Worm (Caenorhabditis elegans) whole organism, young adult: Measurements from ENCODE around the gene sdz-37.

Source experiments
- B0035.1 ChIP-seq: sonication (generic microtip); optimal IDR thresholded peaks from 2 replicates; lab custom pipeline; 2016; ENCODE audit warnings: missing genetic modification characterization, mild to moderate bottlenecking, missing compliant biosample characterization, missing genotype, missing genetic modification reagents
- B0336.3 ChIP-seq: fragments of 200-800 bp; sonication (Bioruptor generic); IDR thresholded peaks from 2 replicates; pipeline ENCODE4 v1.3.6; 2022; ENCODE audit warnings: missing genetic modification characterization, missing compliant biosample characterization
- C06A6.2 ChIP-seq: fragments of 200-800 bp; sonication (Bioruptor generic); conservative IDR thresholded peaks from 2 replicates; pipeline ENCODE4 v1.3.6; 2022; ENCODE audit warnings: missing genetic modification characterization, missing compliant biosample characterization
- F10E7.11 ChIP-seq: sonication (generic microtip); optimal IDR thresholded peaks from 2 replicates; lab custom pipeline; 2017; ENCODE audit warnings: mild to moderate bottlenecking, missing genetic modification characterization, moderate library complexity, missing compliant biosample characterization
- F23B12.7 ChIP-seq: sonication (generic microtip); optimal IDR thresholded peaks from 2 replicates; lab custom pipeline; 2017; ENCODE audit warnings: missing genetic modification characterization, mild to moderate bottlenecking, missing compliant biosample characterization, antibody characterized with exemption, moderate library complexity; ENCODE audit not compliant: insufficient read depth
- F57C9.4 ChIP-seq: sonication (generic microtip); optimal IDR thresholded peaks from 2 replicates; lab custom pipeline; 2017; ENCODE audit warnings: mild to moderate bottlenecking, missing genetic modification characterization, missing compliant biosample characterization
- Y53G8AR.9 ChIP-seq: fragments of 200-800 bp; sonication (Bioruptor generic); conservative IDR thresholded peaks from 2 replicates; pipeline ENCODE4 v1.3.6; 2022; ENCODE audit warnings: missing genetic modification reagents, missing genetic modification characterization, missing compliant biosample characterization
- Y79H2A.3 ChIP-seq: fragments of 200-800 bp; sonication (Bioruptor generic); conservative IDR thresholded peaks from 2 replicates; pipeline ENCODE4 v1.3.6; 2022; ENCODE audit warnings: missing genetic modification reagents, missing genetic modification characterization, missing compliant biosample characterization
- akir-1 ChIP-seq: fragments of 200-800 bp; sonication (Bioruptor generic); optimal IDR thresholded peaks from 2 replicates; lab custom pipeline; 2018; ENCODE audit warnings: mild to moderate bottlenecking, missing genetic modification characterization, moderate library complexity, missing compliant biosample characterization
- ama-1 ChIP-seq, 3 experiments: fragments of 150-350 bp in 1 of 3; sonication (generic microtip) in 2 of 3; optimal IDR thresholded peaks; 2 replicates each; lab custom pipeline; 2014 to 2018; ENCODE audit warnings: missing biosample characterization in 2 of 3, missing genetic modification characterization in 2 of 3, missing genetic modification reagents in 2 of 3
- athp-1 ChIP-seq: sonication (generic microtip); optimal IDR thresholded peaks from 2 replicates; lab custom pipeline; 2017; ENCODE audit warnings: mild to moderate bottlenecking, missing genetic modification characterization, missing compliant biosample characterization
- attf-5 ChIP-seq: fragments of 200-800 bp; sonication (Bioruptor generic); optimal IDR thresholded peaks from 2 replicates; lab custom pipeline; 2018; ENCODE audit warnings: mild to moderate bottlenecking, missing genetic modification characterization, missing compliant biosample characterization
- bed-2 ChIP-seq: fragments of 200-800 bp; sonication (Bioruptor generic); IDR thresholded peaks from 2 replicates; pipeline ENCODE4 v1.3.6; 2022; ENCODE audit warnings: missing genetic modification reagents, missing genetic modification characterization, missing compliant biosample characterization
- cebp-1 ChIP-seq, 2 experiments: fragments of 200-800 bp in 1 of 2; sonication (Bioruptor generic) in 1 of 2; sonication (generic microtip) in 1 of 2; IDR thresholded peaks in 1 of 2; optimal IDR thresholded peaks in 1 of 2; 2 replicates each; pipeline versions ENCODE4 v1.3.6 to Lab custom; 2017 to 2022; ENCODE audit warnings: missing compliant biosample characterization in 2 of 2, missing genetic modification characterization in 2 of 2, mild to moderate bottlenecking in 1 of 2, missing genetic modification reagents in 1 of 2, moderate library complexity in 1 of 2
- ceh-100 ChIP-seq: fragments of 200-800 bp; sonication (Bioruptor generic); IDR thresholded peaks from 2 replicates; pipeline ENCODE4 v1.3.6; 2022; ENCODE audit warnings: missing genetic modification reagents, missing genetic modification characterization, missing compliant biosample characterization
- ceh-58 ChIP-seq: fragments of 200-800 bp; sonication (Bioruptor generic); IDR thresholded peaks from 2 replicates; pipeline ENCODE4 v1.3.6; 2022; ENCODE audit warnings: missing genetic modification characterization, missing compliant biosample characterization
- ceh-79 ChIP-seq: sonication (generic microtip); optimal IDR thresholded peaks from 2 replicates; lab custom pipeline; 2017; ENCODE audit warnings: mild to moderate bottlenecking, missing genetic modification characterization, missing compliant biosample characterization
- dox-1 ChIP-seq: fragments of 200-800 bp; sonication (Bioruptor generic); IDR thresholded peaks from 2 replicates; pipeline ENCODE4 v1.3.6; 2022; ENCODE audit warnings: missing genetic modification reagents, missing genetic modification characterization, missing compliant biosample characterization
- egl-18 ChIP-seq: fragments of 200-800 bp; sonication (Bioruptor generic); IDR thresholded peaks from 2 replicates; pipeline ENCODE4 v1.3.6; 2022; ENCODE audit warnings: missing genetic modification reagents, missing genetic modification characterization, missing compliant biosample characterization
- egl-44 ChIP-seq: fragments of 200-800 bp; sonication (Bioruptor generic); IDR thresholded peaks from 2 replicates; pipeline ENCODE4 v1.3.6; 2022; ENCODE audit warnings: missing genetic modification reagents, missing genetic modification characterization, missing compliant biosample characterization
- ets-4 ChIP-seq: fragments of 200-800 bp; sonication (Bioruptor generic); optimal IDR thresholded peaks from 2 replicates; lab custom pipeline; 2018; ENCODE audit warnings: mild to moderate bottlenecking, missing genetic modification characterization, missing compliant biosample characterization
- him-1 ChIP-seq: sonication (generic microtip); optimal IDR thresholded peaks from 2 replicates; lab custom pipeline; 2016; ENCODE audit warnings: missing genotype, missing genetic modification reagents, missing genetic modification characterization, missing compliant biosample characterization
- hlh-12 ChIP-seq: sonication (generic microtip); optimal IDR thresholded peaks from 2 replicates; lab custom pipeline; 2016; ENCODE audit warnings: missing genetic modification characterization, missing compliant biosample characterization
- let-526 ChIP-seq: fragments of 200-800 bp; sonication (Bioruptor generic); IDR thresholded peaks from 2 replicates; pipeline ENCODE4 v1.3.6; 2022; ENCODE audit warnings: missing genetic modification reagents, missing genetic modification characterization, missing compliant biosample characterization
- lin-40 ChIP-seq: sonication (generic microtip); optimal IDR thresholded peaks from 2 replicates; lab custom pipeline; 2016; ENCODE audit warnings: missing genetic modification characterization, mild to moderate bottlenecking, missing compliant biosample characterization, missing genotype, missing genetic modification reagents
- lin-54 ChIP-seq: fragments of 200-800 bp; sonication (Bioruptor generic); optimal IDR thresholded peaks from 2 replicates; lab custom pipeline; 2018; ENCODE audit warnings: mild to moderate bottlenecking, missing genetic modification characterization, missing compliant biosample characterization
- madf-3 ChIP-seq: fragments of 200-800 bp; sonication (Bioruptor generic); IDR thresholded peaks from 2 replicates; pipeline ENCODE4 v1.3.6; 2022; ENCODE audit warnings: missing genetic modification reagents, missing genetic modification characterization, missing compliant biosample characterization
- mcd-1 ChIP-seq: fragments of 200-800 bp; sonication (Bioruptor generic); IDR thresholded peaks from 2 replicates; pipeline ENCODE4 v1.3.6; 2022; ENCODE audit warnings: missing genetic modification reagents, missing genetic modification characterization, missing compliant biosample characterization
- mel-28 ChIP-seq: sonication (generic microtip); optimal IDR thresholded peaks from 2 replicates; lab custom pipeline; 2016; ENCODE audit warnings: borderline replicate concordance, mild to moderate bottlenecking, missing genetic modification characterization, missing compliant biosample characterization
- nfyb-1 ChIP-seq: fragments of 200-800 bp; sonication (Bioruptor generic); IDR thresholded peaks from 2 replicates; pipeline ENCODE4 v1.3.6; 2022; ENCODE audit warnings: missing genetic modification reagents, missing genetic modification characterization, missing compliant biosample characterization
- nhr-179 ChIP-seq: sonication (generic microtip); optimal IDR thresholded peaks from 2 replicates; lab custom pipeline; 2016; ENCODE audit warnings: mild to moderate bottlenecking, missing genetic modification characterization, missing compliant biosample characterization
- nhr-80 ChIP-seq: sonication (generic microtip); optimal IDR thresholded peaks from 2 replicates; lab custom pipeline; 2016; ENCODE audit warnings: missing genetic modification characterization, missing compliant biosample characterization
- rec-8 ChIP-seq, 2 experiments: sonication (generic microtip); optimal IDR thresholded peaks; 2 replicates each; lab custom pipeline; 2016; ENCODE audit warnings: mild to moderate bottlenecking in 2 of 2, missing genetic modification characterization in 2 of 2, missing genetic modification reagents in 2 of 2, missing genotype in 2 of 2, missing biosample characterization in 1 of 2, missing compliant biosample characterization in 1 of 2, moderate library complexity in 1 of 2
- repo-1 ChIP-seq: sonication (generic microtip); optimal IDR thresholded peaks from 2 replicates; lab custom pipeline; 2017; ENCODE audit warnings: mild to moderate bottlenecking, missing genetic modification characterization, missing compliant biosample characterization
- rpc-1 ChIP-seq, 2 experiments: fragments of 150-350 bp in 1 of 2; sonication (generic microtip) in 1 of 2; optimal IDR thresholded peaks; 2 replicates each; lab custom pipeline; 2014 to 2018; ENCODE audit warnings: missing biosample characterization in 1 of 2, missing genetic modification characterization in 1 of 2, missing genetic modification reagents in 1 of 2, missing genotype in 1 of 2
- snpc-1.3 ChIP-seq: sonication (generic microtip); optimal IDR thresholded peaks from 2 replicates; lab custom pipeline; 2017; ENCODE audit warnings: missing genetic modification characterization, mild to moderate bottlenecking, missing compliant biosample characterization, antibody characterized with exemption, moderate library complexity, missing genotype, missing genetic modification reagents; ENCODE audit not compliant: insufficient read depth
- tlf-1 ChIP-seq: fragments of 200-800 bp; sonication (Bioruptor generic); optimal IDR thresholded peaks from 2 replicates; lab custom pipeline; 2018; ENCODE audit warnings: mild to moderate bottlenecking, missing genetic modification characterization, missing compliant biosample characterization
- unc-130 ChIP-seq: sonication (generic microtip); optimal IDR thresholded peaks from 2 replicates; lab custom pipeline; 2016; ENCODE audit warnings: missing genetic modification reagents, missing genetic modification characterization, missing compliant biosample characterization
- ztf-26 ChIP-seq: sonication (generic microtip); optimal IDR thresholded peaks from 2 replicates; lab custom pipeline; 2017; ENCODE audit warnings: missing genetic modification characterization, missing compliant biosample characterization

Gene sdz-37

ce11 chrII:10447348-10448316 lies 17.0 kb upstream of the sdz-37 start, which contains the start of gene ZK673.2 (continued):
- peak; percentile 23 for TF ChIP-seq ets-4 (GFP tag; lab: Kevin White, UChicago)
- no peak for TF ChIP-seq ceh-79 (tag; lab: Kevin White, UChicago)
- TF ChIP-seq Y79H2A.3 (GFP tag; lab: Robert Waterston, UW) = no peak
- TF ChIP-seq tlf-1 (GFP tag; lab: Kevin White, UChicago) = no peak
- peak; percentile 50 for TF ChIP-seq lin-40 (tag; lab: Kevin White, UChicago)
- TF ChIP-seq cebp-1 (GFP tag; IDR thresholded peaks at IDR 0.05; lab: Robert Waterston, UW) = peak; percentile 24; the same call in 1 of the 2 replicates
- TF ChIP-seq cebp-1 (tag; optimal IDR thresholded peaks at IDR 0.05; lab: Kevin White, UChicago) = peak; percentile 75
- no peak for TF ChIP-seq hlh-12 (tag; lab: Kevin White, UChicago)
- TF ChIP-seq bed-2 (GFP tag; lab: Robert Waterston, UW) = no peak
- no peak for TF ChIP-seq B0035.1
- TF ChIP-seq mcd-1 (GFP tag; lab: Robert Waterston, UW) = peak; percentile 15; the same call in 1 of the 2 replicates
- TF ChIP-seq mel-28 (tag; lab: Kevin White, UChicago) = no peak
- TF ChIP-seq Y53G8AR.9 (GFP tag; lab: Robert Waterston, UW) = 0 out of 2 replicates have a peak, but pooled peaks have one; percentile 55
- peak; percentile 43 for TF ChIP-seq ztf-26 (tag; lab: Kevin White, UChicago)
- TF ChIP-seq C06A6.2 = 0 out of 2 replicates have a peak, but pooled peaks have one; percentile 11
- peak; percentile 90 for TF ChIP-seq nhr-80 (tag; lab: Kevin White, UChicago)
- TF ChIP-seq athp-1 (tag; lab: Kevin White, UChicago) = no peak

ce11 chrII:10449707-10450106 lies 15.0 kb upstream of the sdz-37 start, which contains the start of gene lin-56:
lin-56 (plus strand) TSS chrII:10450007.
- 0 out of 2 replicates have a peak, but pooled peaks have one; percentile 16 for TF ChIP-seq nfyb-1 (GFP tag; lab: Robert Waterston, UW)
- TF ChIP-seq F10E7.11 (tag; lab: Kevin White, UChicago) = no peak
- no peak for TF ChIP-seq dox-1 (GFP tag; lab: Robert Waterston, UW)
- TF ChIP-seq let-526 (GFP tag; lab: Robert Waterston, UW) = peak; percentile 63; the same call in 1 of the 2 replicates

ce11 chrII:10450335-10450734 lies 14.3 kb upstream of the sdz-37 start:
- peak; percentile 68 for TF ChIP-seq mel-28 (tag; lab: Kevin White, UChicago)
- no peak for TF ChIP-seq unc-130 (GFP tag; lab: Kevin White, UChicago)
- TF ChIP-seq athp-1 (tag; lab: Kevin White, UChicago) = peak; percentile 49
- no peak for TF ChIP-seq akir-1 (GFP tag; lab: Kevin White, UChicago)
- peak; percentile 26 for TF ChIP-seq him-1 (tag; lab: Kevin White, UChicago)
- TF ChIP-seq repo-1 (tag; lab: Kevin White, UChicago) = peak; percentile 86
- peak; percentile 55 for TF ChIP-seq attf-5 (GFP tag; lab: Kevin White, UChicago)
- no peak for TF ChIP-seq F23B12.7 (tag; lab: Kevin White, UChicago)
- no peak for TF ChIP-seq F10E7.11 (tag; lab: Kevin White, UChicago)
- TF ChIP-seq ceh-100 (GFP tag; lab: Robert Waterston, UW) = no peak
- peak; percentile 64 for TF ChIP-seq mcd-1 (GFP tag; lab: Robert Waterston, UW)
- no peak for TF ChIP-seq F57C9.4 (tag; lab: Kevin White, UChicago)
- peak; percentile 61; the same call in 1 of the 2 replicates for TF ChIP-seq Y79H2A.3 (GFP tag; lab: Robert Waterston, UW)
- TF ChIP-seq ama-1 (optimal IDR thresholded peaks at IDR 0.05; lab: Kevin White, UChicago) = peak; percentile 57
- no peak for TF ChIP-seq ama-1 (GFP tag; optimal IDR thresholded peaks at IDR 0.05; lab: Kevin White, UChicago)
- no peak for TF ChIP-seq nhr-179 (tag; lab: Kevin White, UChicago)
- TF ChIP-seq lin-40 (tag; lab: Kevin White, UChicago) = no peak
- TF ChIP-seq rec-8 (tag; optimal IDR thresholded peaks at IDR 0.05; lab: Kevin White, UChicago) = peak in 1 of 2 experiments; percentile 13
- TF ChIP-seq C06A6.2 = 0 out of 2 replicates have a peak, but pooled peaks have one; percentile 22
- no peak for TF ChIP-seq madf-3 (GFP tag; lab: Robert Waterston, UW)
- TF ChIP-seq lin-54 (GFP tag; lab: Kevin White, UChicago) = no peak
- TF ChIP-seq nfyb-1 (GFP tag; lab: Robert Waterston, UW) = peak; percentile 66; the same call in 1 of the 2 replicates
- TF ChIP-seq rpc-1 (optimal IDR thresholded peaks at IDR 0.05; lab: Kevin White, UChicago) = no peak
- no peak for TF ChIP-seq rpc-1 (tag; optimal IDR thresholded peaks at IDR 0.05; lab: Kevin White, UChicago)
- peak; percentile 54 for TF ChIP-seq B0336.3 (GFP tag; lab: Robert Waterston, UW)
- no peak for TF ChIP-seq ceh-58 (GFP tag; lab: Robert Waterston, UW)
- TF ChIP-seq egl-18 (GFP tag; lab: Robert Waterston, UW) = no peak
- TF ChIP-seq egl-44 = no peak
- TF ChIP-seq snpc-1.3 = no peak
